Worm (Caenorhabditis elegans) whole organism, late embryonic: ENCODE measurements around the gene crls-1.

ENCODE experiments used
- C08G9.2 ChIP-seq: sonication (generic microtip); optimal IDR thresholded peaks from 2 replicates; lab custom pipeline; 2016; ENCODE audit warnings: mild to moderate bottlenecking, missing genetic modification characterization, moderate library complexity, missing compliant biosample characterization
- C38D4.7 ChIP-seq: fragments of 200-800 bp; sonication (Bioruptor generic); optimal IDR thresholded peaks from 2 replicates; lab custom pipeline; 2018; ENCODE audit warnings: mild to moderate bottlenecking, missing genetic modification characterization, moderate library complexity, missing compliant biosample characterization
- F13H6.1 ChIP-seq: sonication (generic microtip); optimal IDR thresholded peaks from 2 replicates; lab custom pipeline; 2016; ENCODE audit warnings: missing genetic modification characterization, missing compliant biosample characterization
- K09A11.1 ChIP-seq: sonication (generic microtip); optimal IDR thresholded peaks from 2 replicates; lab custom pipeline; 2017; ENCODE audit warnings: antibody characterized with exemption, mild to moderate bottlenecking, missing genetic modification characterization, missing compliant biosample characterization; ENCODE audit not compliant: insufficient read depth
- ahr-1 ChIP-seq: sonication (generic microtip); optimal IDR thresholded peaks from 2 replicates; lab custom pipeline; 2016; ENCODE audit warnings: missing genetic modification characterization, missing compliant biosample characterization
- ama-1 ChIP-seq: fragments of 150-350 bp; optimal IDR thresholded peaks from 2 replicates; lab custom pipeline; 2014
- ceh-19 ChIP-seq: fragments of 200-800 bp; sonication (Bioruptor generic); optimal IDR thresholded peaks from 2 replicates; lab custom pipeline; 2018; ENCODE audit warnings: mild to moderate bottlenecking, missing genetic modification characterization, missing compliant biosample characterization
- ceh-24 ChIP-seq: sonication (generic microtip); optimal IDR thresholded peaks from 2 replicates; lab custom pipeline; 2016; ENCODE audit warnings: mild to moderate bottlenecking, missing genetic modification characterization, missing compliant biosample characterization
- ceh-48 ChIP-seq: sonication (generic microtip); optimal IDR thresholded peaks from 2 replicates; lab custom pipeline; 2016; ENCODE audit warnings: missing genetic modification characterization, inconsistent platforms, missing compliant biosample characterization
- ceh-9 ChIP-seq: sonication (generic microtip); optimal IDR thresholded peaks from 2 replicates; lab custom pipeline; 2016; ENCODE audit warnings: mild to moderate bottlenecking, missing genetic modification characterization, inconsistent platforms, missing compliant biosample characterization
- dmd-4 ChIP-seq: sonication (generic microtip); optimal IDR thresholded peaks from 2 replicates; lab custom pipeline; 2016; ENCODE audit warnings: borderline replicate concordance, missing genetic modification characterization, missing compliant biosample characterization
- dve-1 ChIP-seq: sonication (generic microtip); optimal IDR thresholded peaks from 2 replicates; lab custom pipeline; 2017; ENCODE audit warnings: antibody characterized with exemption, mild to moderate bottlenecking, missing genetic modification characterization, missing compliant biosample characterization
- elt-4 ChIP-seq: sonication (generic microtip); optimal IDR thresholded peaks from 2 replicates; lab custom pipeline; 2016; ENCODE audit warnings: missing genetic modification characterization, missing compliant biosample characterization
- fkh-6 ChIP-seq: sonication (generic microtip); optimal IDR thresholded peaks from 2 replicates; lab custom pipeline; 2016; ENCODE audit warnings: missing genetic modification characterization, missing compliant biosample characterization
- gmeb-2 ChIP-seq: sonication (generic microtip); optimal IDR thresholded peaks from 2 replicates; lab custom pipeline; 2016; ENCODE audit warnings: missing genetic modification characterization, inconsistent platforms, missing compliant biosample characterization
- hlh-13 ChIP-seq: fragments of 200-800 bp; sonication (Bioruptor generic); optimal IDR thresholded peaks from 2 replicates; lab custom pipeline; 2018; ENCODE audit warnings: mild to moderate bottlenecking, missing genetic modification characterization, missing compliant biosample characterization
- hlh-15 ChIP-seq: sonication (generic microtip); optimal IDR thresholded peaks from 2 replicates; lab custom pipeline; 2016; ENCODE audit warnings: missing genetic modification characterization, missing compliant biosample characterization
- hlh-30 ChIP-seq: sonication (generic microtip); optimal IDR thresholded peaks from 2 replicates; lab custom pipeline; 2017; ENCODE audit warnings: antibody characterized with exemption, missing genetic modification characterization, missing compliant biosample characterization; ENCODE audit not compliant: insufficient read depth
- hlh-6 ChIP-seq: sonication (generic microtip); optimal IDR thresholded peaks from 2 replicates; lab custom pipeline; 2016; ENCODE audit warnings: missing genotype, missing genetic modification characterization, missing compliant biosample characterization
- hlh-8 ChIP-seq: sonication (generic microtip); optimal IDR thresholded peaks from 2 replicates; lab custom pipeline; 2016; ENCODE audit warnings: missing genotype, missing genetic modification characterization, missing compliant biosample characterization
- lim-6 ChIP-seq: sonication (generic microtip); optimal IDR thresholded peaks from 2 replicates; lab custom pipeline; 2016; ENCODE audit warnings: missing genetic modification characterization, missing compliant biosample characterization
- madf-2 ChIP-seq: sonication (generic microtip); optimal IDR thresholded peaks from 2 replicates; lab custom pipeline; 2017; ENCODE audit warnings: missing genetic modification characterization, missing compliant biosample characterization
- nfya-1 ChIP-seq: sonication (generic microtip); optimal IDR thresholded peaks from 2 replicates; lab custom pipeline; 2017; ENCODE audit warnings: missing genetic modification characterization, mild to moderate bottlenecking, missing compliant biosample characterization, antibody characterized with exemption, moderate library complexity
- nhr-232 ChIP-seq: sonication (generic microtip); optimal IDR thresholded peaks from 2 replicates; lab custom pipeline; 2016; ENCODE audit warnings: missing genetic modification characterization, missing compliant biosample characterization
- npax-4 ChIP-seq: sonication (generic microtip); optimal IDR thresholded peaks from 2 replicates; lab custom pipeline; 2016; ENCODE audit warnings: missing genetic modification characterization, missing compliant biosample characterization
- pag-3 ChIP-seq: sonication (generic microtip); optimal IDR thresholded peaks from 2 replicates; lab custom pipeline; 2016; ENCODE audit warnings: missing compliant biosample characterization, missing genetic modification characterization, borderline replicate concordance
- pax-1 ChIP-seq: fragments of 150-350 bp; optimal IDR thresholded peaks from 2 replicates; lab custom pipeline; 2014; ENCODE audit warnings: missing biosample characterization, missing genetic modification characterization
- pha-4 ChIP-seq: fragments of 150-350 bp; optimal IDR thresholded peaks from 2 replicates; lab custom pipeline; 2018; ENCODE audit warnings: missing biosample characterization, missing genetic modification reagents, missing genetic modification characterization
- pqm-1 ChIP-seq: sonication (generic microtip); optimal IDR thresholded peaks from 2 replicates; lab custom pipeline; 2016; ENCODE audit warnings: missing genetic modification characterization, missing compliant biosample characterization
- pros-1 ChIP-seq: fragments of 150-350 bp; optimal IDR thresholded peaks from 2 replicates; lab custom pipeline; 2014; ENCODE audit warnings: missing biosample characterization, missing genetic modification reagents, missing genetic modification characterization
- ref-2 ChIP-seq: sonication (generic microtip); optimal IDR thresholded peaks from 2 replicates; lab custom pipeline; 2016; ENCODE audit warnings: missing genetic modification characterization, missing compliant biosample characterization
- rnt-1 ChIP-seq: sonication (generic microtip); optimal IDR thresholded peaks from 2 replicates; lab custom pipeline; 2016; ENCODE audit warnings: missing genetic modification characterization, missing compliant biosample characterization
- sox-2 ChIP-seq: fragments of 200-800 bp; sonication (Bioruptor generic); IDR thresholded peaks from 2 replicates; pipeline ENCODE4 v1.3.6; 2022; ENCODE audit warnings: missing genetic modification reagents, missing genetic modification characterization, missing compliant biosample characterization
- sox-4 ChIP-seq: sonication (generic microtip); optimal IDR thresholded peaks from 2 replicates; lab custom pipeline; 2017; ENCODE audit warnings: mild to moderate bottlenecking, missing genetic modification characterization, inconsistent platforms, missing compliant biosample characterization
- syd-9 ChIP-seq: sonication (generic microtip); optimal IDR thresholded peaks from 2 replicates; lab custom pipeline; 2016; ENCODE audit warnings: mild to moderate bottlenecking, missing genetic modification characterization, moderate library complexity, missing compliant biosample characterization
- tbx-2 ChIP-seq: sonication (generic microtip); optimal IDR thresholded peaks from 2 replicates; lab custom pipeline; 2016; ENCODE audit warnings: missing genetic modification characterization, missing compliant biosample characterization
- tbx-7 ChIP-seq: sonication (generic microtip); optimal IDR thresholded peaks from 2 replicates; lab custom pipeline; 2016; ENCODE audit warnings: missing genotype, missing genetic modification characterization, missing compliant biosample characterization
- ttx-3 ChIP-seq: sonication (generic microtip); optimal IDR thresholded peaks from 2 replicates; lab custom pipeline; 2016; ENCODE audit warnings: missing genetic modification reagents, missing genetic modification characterization, missing compliant biosample characterization
- unc-3 ChIP-seq, 2 experiments: fragments of 200-800 bp in 1 of 2; sonication (Bioruptor generic) in 1 of 2; sonication (generic microtip) in 1 of 2; conservative IDR thresholded peaks in 1 of 2; optimal IDR thresholded peaks in 1 of 2; 2 replicates each; pipeline versions ENCODE4 v1.3.6 to Lab custom; 2016 to 2022; ENCODE audit warnings: missing compliant biosample characterization in 2 of 2, missing genetic modification characterization in 2 of 2, missing genetic modification reagents in 1 of 2
- unc-42 ChIP-seq: sonication (generic microtip); optimal IDR thresholded peaks from 2 replicates; lab custom pipeline; 2016; ENCODE audit warnings: missing genotype, missing genetic modification characterization, missing compliant biosample characterization
- unc-55 ChIP-seq: sonication (generic microtip); optimal IDR thresholded peaks from 2 replicates; lab custom pipeline; 2017; ENCODE audit warnings: missing biosample characterization, missing genetic modification reagents, missing genetic modification characterization
- zip-5 ChIP-seq: sonication (generic microtip); optimal IDR thresholded peaks from 2 replicates; lab custom pipeline; 2016; ENCODE audit warnings: missing genetic modification characterization, missing compliant biosample characterization
- ztf-16 ChIP-seq: sonication (generic microtip); optimal IDR thresholded peaks from 2 replicates; lab custom pipeline; 2017; ENCODE audit warnings: missing genetic modification characterization, missing compliant biosample characterization

crls-1 gene

DNA sequence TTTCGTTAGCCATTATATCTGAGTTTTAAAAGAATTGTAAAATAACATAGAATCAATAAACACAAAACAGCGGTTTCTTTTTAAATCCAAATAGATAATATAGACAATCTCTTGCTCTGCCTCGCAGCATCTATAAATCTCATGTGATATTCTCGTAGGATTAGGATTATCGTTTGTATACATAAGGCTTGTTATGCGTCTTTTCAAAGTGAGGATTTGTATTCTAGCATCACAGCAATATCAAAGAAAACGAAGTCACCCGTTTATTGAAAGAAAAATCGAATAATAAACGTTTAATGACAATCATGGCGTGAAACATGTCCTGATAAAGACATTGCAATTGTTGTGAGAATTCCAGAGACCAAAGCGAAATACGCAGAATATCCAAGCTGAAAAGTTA, 37.3 kb downstream of the crls-1 start, which contains the start of the genes T24C4.3 and clc-20:
TSS of gene T24C4.3 (minus strand) at position 101 of the 400 bp plus-strand sequence.
TSS of gene clc-20 (plus strand) at position 211 of the 400 bp plus-strand sequence.
- no peak for TF ChIP-seq pha-4 (tag; lab: Kevin White, UChicago)
- TF ChIP-seq ceh-24 (tag; lab: Kevin White, UChicago): no peak
- TF ChIP-seq hlh-13: no peak
- TF ChIP-seq dve-1 (tag; lab: Kevin White, UChicago): no peak
- no peak for TF ChIP-seq ama-1
- TF ChIP-seq syd-9 (tag; lab: Kevin White, UChicago): no peak
- no peak for TF ChIP-seq dmd-4
- no peak for TF ChIP-seq pros-1
- no peak for TF ChIP-seq K09A11.1 (tag; lab: Kevin White, UChicago)
- TF ChIP-seq madf-2 (tag; lab: Kevin White, UChicago): no peak
- no peak for TF ChIP-seq gmeb-2 (tag; lab: Kevin White, UChicago)
- TF ChIP-seq ceh-9: no peak
- no peak for TF ChIP-seq sox-4 (tag; lab: Kevin White, UChicago)
- TF ChIP-seq ceh-48 (tag; lab: Kevin White, UChicago): no peak
- TF ChIP-seq ztf-16: no peak
- no peak for TF ChIP-seq zip-5 (tag; lab: Kevin White, UChicago)
- TF ChIP-seq C08G9.2 (tag; lab: Kevin White, UChicago): no peak
- no peak for TF ChIP-seq ahr-1 (tag; lab: Kevin White, UChicago)
- no peak for TF ChIP-seq rnt-1 (tag; lab: Kevin White, UChicago)

DNA sequence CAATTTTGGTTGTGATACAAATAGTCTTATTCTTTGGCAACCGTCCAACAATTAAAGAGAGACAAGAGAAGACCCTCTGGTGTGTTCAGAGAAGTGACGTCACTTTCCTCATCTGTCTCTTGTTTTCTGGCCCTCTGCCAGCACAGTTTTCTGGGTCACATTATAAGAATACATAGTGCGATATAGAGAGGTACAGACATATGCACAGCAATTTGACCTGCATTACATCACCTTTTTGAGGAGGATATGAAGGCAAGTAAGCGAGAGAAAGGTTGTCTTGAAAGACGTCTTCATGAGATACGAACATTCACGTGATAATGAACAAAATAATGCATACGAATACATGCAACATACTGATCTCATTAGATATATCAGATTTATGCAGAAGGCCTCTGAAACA, 39.1 kb downstream of the crls-1 start:
- no peak for TF ChIP-seq pax-1 (tag; lab: Kevin White, UChicago)
- TF ChIP-seq hlh-30 (tag; lab: Kevin White, UChicago): peak; percentile 60
- TF ChIP-seq tbx-2 (tag; lab: Kevin White, UChicago): peak; percentile 9

DNA sequence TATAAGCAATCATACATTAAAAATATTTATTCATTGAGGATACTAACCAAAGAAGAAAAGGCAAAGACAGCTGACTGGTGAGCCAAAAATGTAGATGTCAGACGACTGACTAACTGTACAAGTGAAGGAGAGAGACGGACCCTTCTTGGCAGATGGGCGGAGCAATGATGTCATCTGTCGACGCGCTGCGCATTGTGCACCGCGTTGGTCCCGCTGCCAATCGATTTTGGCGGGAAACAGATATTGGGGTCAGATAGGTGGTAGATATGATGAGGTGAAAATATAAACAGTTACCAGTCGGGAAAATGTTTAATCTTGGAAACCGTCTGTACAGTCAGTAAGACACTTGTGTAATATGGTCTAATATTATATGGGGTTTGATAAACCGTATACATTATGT, 39.8 kb downstream of the crls-1 start, which contains the start of gene T24C4.2:
TSS of gene T24C4.2 (minus strand) at position 101 of the 400 bp plus-strand sequence.
- TF ChIP-seq hlh-30 (tag; lab: Kevin White, UChicago) (no peak), pqm-1 (tag; lab: Kevin White, UChicago) (no peak), dve-1 (tag; lab: Kevin White, UChicago) (no peak), C38D4.7 (no peak), hlh-8 (no peak), dmd-4 (no peak), ceh-9 (no peak), sox-2 (GFP tag; lab: Robert Waterston, UW) (no peak), ref-2 (tag; lab: Kevin White, UChicago) (no peak), ceh-19 (GFP tag; lab: Kevin White, UChicago) (no peak), pax-1 (tag; lab: Kevin White, UChicago) (no peak), ceh-24 (tag; lab: Kevin White, UChicago) (no peak), pag-3 (tag; lab: Kevin White, UChicago) (no peak), madf-2 (tag; lab: Kevin White, UChicago) (no peak), tbx-2 (tag; lab: Kevin White, UChicago) (no peak), npax-4 (tag; lab: Kevin White, UChicago) (no peak)

DNA sequence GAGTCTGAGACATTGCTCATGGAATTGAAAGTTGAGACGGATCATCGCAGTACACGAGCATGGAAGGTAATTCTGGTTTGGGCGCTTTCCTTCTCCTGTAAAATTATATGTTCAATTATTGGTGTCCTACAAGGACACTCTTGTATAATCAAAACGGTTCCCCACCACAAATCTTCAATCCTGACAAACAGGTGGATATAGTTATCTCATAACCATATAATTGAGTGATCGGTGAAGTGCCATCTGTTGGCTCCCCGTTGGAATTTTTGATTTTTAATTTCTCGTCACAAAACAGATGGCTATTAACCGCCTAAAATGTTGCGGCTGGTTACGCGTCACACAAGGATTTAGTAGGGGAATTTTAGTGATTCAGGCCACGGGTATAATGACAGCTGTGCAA, 40.8 kb downstream of the crls-1 start:
- TF ChIP-seq ttx-3 (tag; lab: Kevin White, UChicago) (no peak), hlh-15 (tag; lab: Kevin White, UChicago) (no peak), unc-42 (no peak), ahr-1 (tag; lab: Kevin White, UChicago) (no peak), fkh-6 (tag; lab: Kevin White, UChicago) (no peak), unc-55 (GFP tag; lab: Kevin White, UChicago) (no peak), tbx-7 (no peak), hlh-6 (tag; lab: Kevin White, UChicago) (no peak), F13H6.1 (tag; lab: Kevin White, UChicago) (no peak), unc-3 (GFP tag; conservative IDR thresholded peaks at IDR 0.05; lab: Robert Waterston, UW) (no peak), unc-3 (tag; optimal IDR thresholded peaks at IDR 0.05; lab: Kevin White, UChicago) (no peak), nhr-232 (tag; lab: Kevin White, UChicago) (no peak), dmd-4 (no peak), pha-4 (tag; lab: Kevin White, UChicago) (no peak), hlh-8 (no peak), pqm-1 (tag; lab: Kevin White, UChicago) (no peak), nfya-1 (tag; lab: Kevin White, UChicago) (no peak), elt-4 (tag; lab: Kevin White, UChicago) (no peak), lim-6 (tag; lab: Kevin White, UChicago) (no peak)
